Fruit fly (Drosophila melanogaster): Measurements from ENCODE around the gene CG14341.

The CG14341 gene

DNA sequence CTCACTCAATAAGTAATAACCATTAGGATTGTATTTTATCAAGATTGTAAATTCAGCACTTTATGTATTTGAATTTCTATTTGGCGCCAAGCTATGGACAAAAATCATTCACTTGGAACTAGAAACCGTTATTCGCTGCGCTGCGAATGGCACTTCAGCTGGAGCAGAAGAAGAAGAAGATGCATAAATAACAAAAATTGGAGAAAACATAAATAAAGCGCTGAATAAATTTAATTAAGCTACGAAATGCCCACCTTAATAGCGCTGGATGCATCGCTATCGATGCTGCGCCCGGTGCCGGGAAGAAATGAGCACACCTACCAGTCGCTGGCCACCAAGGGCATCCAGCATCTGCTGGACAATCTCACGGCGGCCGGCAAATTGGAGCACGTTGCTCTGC, 2.0 kb upstream of the CG14341 start, which contains the start of gene IntS14:
Gene IntS14 (plus strand): TSS at position 150 of the 400 bp plus-strand sequence.
- TF ChIP-seq CG34406 (GFP tag; optimal IDR thresholded peaks at IDR 0.05) (no peak), CG32006 (GFP tag; optimal IDR thresholded peaks at IDR 0.05) (no peak), Gug (GFP tag; IDR thresholded peaks at IDR 0.05) (no peak), CG11902 (GFP tag; optimal IDR thresholded peaks at IDR 0.05) (no peak), salr (GFP tag; optimal IDR thresholded peaks at IDR 0.05) (no peak), Sox14 (GFP tag; optimal IDR thresholded peaks at IDR 0.05) (no peak), Hr4 (GFP tag; optimal IDR thresholded peaks at IDR 0.05) (no peak), CG6163 (GFP tag; IDR thresholded peaks at IDR 0.05) (no peak), Lpt (GFP tag; optimal IDR thresholded peaks at IDR 0.05) (no peak), Smox (GFP tag; optimal IDR thresholded peaks at IDR 0.05) (no peak), Blimp-1 (GFP tag; optimal IDR thresholded peaks at IDR 0.05) (no peak), CG10631 (GFP tag; optimal IDR thresholded peaks at IDR 0.05) (no peak), Hr38 (GFP tag; optimal IDR thresholded peaks at IDR 0.05) (no peak), cyc (GFP tag; optimal IDR thresholded peaks at IDR 0.05) (no peak), CG11294 (GFP tag; IDR thresholded peaks at IDR 0.05) (no peak), CG10669 (GFP tag; optimal IDR thresholded peaks at IDR 0.05) (no peak), CG6792 (GFP tag; optimal IDR thresholded peaks at IDR 0.05) (no peak), CG1621 (tag; optimal IDR thresholded peaks at IDR 0.05) (no peak)

DNA sequence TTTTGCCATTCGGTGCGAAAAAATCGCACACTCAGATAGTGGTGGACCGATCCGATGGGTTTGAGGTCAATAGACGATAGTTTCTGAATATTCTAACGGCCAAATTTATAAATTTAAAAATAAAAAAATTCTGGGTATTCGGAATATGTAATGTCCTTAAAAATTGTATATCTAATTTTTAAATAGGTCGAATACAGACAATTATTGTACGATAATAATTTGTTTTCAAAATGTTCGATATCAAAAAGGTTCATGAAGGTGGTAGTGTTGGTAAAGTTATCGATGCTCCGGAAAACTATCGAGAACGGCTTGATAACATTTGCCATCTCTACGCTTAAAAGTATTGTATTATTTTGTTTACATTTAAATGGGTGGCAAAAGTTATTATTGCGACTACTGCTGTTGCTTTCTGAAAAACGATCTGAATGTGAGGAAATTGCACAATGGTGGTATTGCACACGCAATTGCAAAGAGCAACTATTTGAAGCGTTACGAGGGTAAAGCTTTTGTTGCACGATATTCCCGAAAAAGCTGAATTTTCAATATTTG, 3.6 kb downstream of the CG14341 start, which contains the start of the genes CG31922 and Plap:
Gene CG31922 (plus strand): TSS at position 315 of the 549 bp plus-strand sequence.
Gene Plap (minus strand): TSS at position 499 of the 549 bp plus-strand sequence.
- no peak for TF ChIP-seq CG10669 (GFP tag; optimal IDR thresholded peaks at IDR 0.05)
- TF ChIP-seq esn (GFP tag; optimal IDR thresholded peaks at IDR 0.05) = peak; percentile 82
- peak; percentile 40 for TF ChIP-seq CG11902 (GFP tag; optimal IDR thresholded peaks at IDR 0.05)
- no peak for TF ChIP-seq Met (GFP tag; optimal IDR thresholded peaks at IDR 0.05)
- peak; percentile 89 for TF ChIP-seq Sox14 (GFP tag; optimal IDR thresholded peaks at IDR 0.05)
- peak; percentile 74 for TF ChIP-seq CG31627 (GFP tag; optimal IDR thresholded peaks at IDR 0.05)
- peak; percentile 3 for TF ChIP-seq Lpt (GFP tag; optimal IDR thresholded peaks at IDR 0.05)
- TF ChIP-seq CG8119 (GFP tag; IDR thresholded peaks at IDR 0.05) = no peak
- TF ChIP-seq Hr38 (GFP tag; optimal IDR thresholded peaks at IDR 0.05) = no peak
- no peak for TF ChIP-seq CG9139 (GFP tag; optimal IDR thresholded peaks at IDR 0.05)
- no peak for TF ChIP-seq achi (GFP tag; optimal IDR thresholded peaks at IDR 0.05)
- TF ChIP-seq Ets96B (tag; optimal IDR thresholded peaks at IDR 0.05) = peak; percentile 58
- TF ChIP-seq CG8632 (GFP tag; optimal IDR thresholded peaks at IDR 0.05) = peak; percentile 17
- peak; percentile 63 for TF ChIP-seq Hr39 (GFP tag; optimal IDR thresholded peaks at IDR 0.05)
- TF ChIP-seq Smox (GFP tag; optimal IDR thresholded peaks at IDR 0.05) = no peak
- no peak for TF ChIP-seq dac (GFP tag; optimal IDR thresholded peaks at IDR 0.05)
- no peak for TF ChIP-seq eg (GFP tag; IDR thresholded peaks at IDR 0.05)
- no peak for TF ChIP-seq CG8319 (GFP tag; optimal IDR thresholded peaks at IDR 0.05)
- TF ChIP-seq CG4318 (GFP tag; optimal IDR thresholded peaks at IDR 0.05) = no peak
- no peak for TF ChIP-seq Eip93F (GFP tag; optimal IDR thresholded peaks at IDR 0.05)
- TF ChIP-seq acj6 (GFP tag; optimal IDR thresholded peaks at IDR 0.05) = no peak
- TF ChIP-seq vri (GFP tag; optimal IDR thresholded peaks at IDR 0.05) = no peak
- peak; percentile 69 for TF ChIP-seq topi (GFP tag; optimal IDR thresholded peaks at IDR 0.05)
- no peak for TF ChIP-seq fd85E (GFP tag; optimal IDR thresholded peaks at IDR 0.05)
- peak; percentile 87 for TF ChIP-seq dsx (GFP tag; optimal IDR thresholded peaks at IDR 0.05; ENCODE audit: poor library complexity, severe bottlenecking)
- TF ChIP-seq lz (GFP tag; optimal IDR thresholded peaks at IDR 0.05) = peak; percentile 78
- peak; percentile 60 for TF ChIP-seq CG34406 (GFP tag; optimal IDR thresholded peaks at IDR 0.05)
- peak; percentile 18 for TF ChIP-seq net (GFP tag; optimal IDR thresholded peaks at IDR 0.05)
- no peak for TF ChIP-seq salr (GFP tag; optimal IDR thresholded peaks at IDR 0.05)
- peak; percentile 51 for TF ChIP-seq CG3919 (GFP tag; optimal IDR thresholded peaks at IDR 0.05)
- no peak for TF ChIP-seq CG16779 (tag; optimal IDR thresholded peaks at IDR 0.05)
- no peak for TF ChIP-seq CG7368 (GFP tag; optimal IDR thresholded peaks at IDR 0.05)
- TF ChIP-seq fd59A (GFP tag; optimal IDR thresholded peaks at IDR 0.05) = peak; percentile 1
- TF ChIP-seq Sox15 (GFP tag; optimal IDR thresholded peaks at IDR 0.05) = peak; percentile 45
- TF ChIP-seq Eip78C (GFP tag) = peak; percentile 89
- no peak for TF ChIP-seq Ets21C (GFP tag; optimal IDR thresholded peaks at IDR 0.05)
- no peak for TF ChIP-seq CG1621 (tag; optimal IDR thresholded peaks at IDR 0.05)
- no peak for TF ChIP-seq ss (GFP tag; optimal IDR thresholded peaks at IDR 0.05)
- no peak for TF ChIP-seq OdsH (GFP tag; optimal IDR thresholded peaks at IDR 0.05)
- peak; percentile 67 for TF ChIP-seq CG3032 (tag; optimal IDR thresholded peaks at IDR 0.05)
- peak; percentile 97 for TF ChIP-seq svp (GFP tag)
